Fruit fly (Drosophila melanogaster) whole organism, embryonic: Measurements from ENCODE around the gene se.
A peak's percentile ranks its signal among the peaks of the same experiment; 100 is the strongest.

Experiments
- Antp ChIP-seq: fragments of 200-800 bp; sonication (Bioruptor generic); optimal IDR thresholded peaks from 3 replicates; lab custom pipeline; 2016; ENCODE audit warnings: missing biosample characterization, missing genetic modification characterization
- Bdp1 ChIP-seq: fragments of 200-800 bp; sonication (Bioruptor generic); optimal IDR thresholded peaks from 3 replicates; lab custom pipeline; 2016; ENCODE audit warnings: missing biosample characterization, missing genetic modification characterization
- CG10274 ChIP-seq: fragments of 200-800 bp; sonication (Bioruptor generic); optimal IDR thresholded peaks from 3 replicates; lab custom pipeline; 2017; ENCODE audit warnings: missing biosample characterization, mild to moderate bottlenecking, missing genetic modification characterization
- CG12155 ChIP-seq: fragments of 200-800 bp; sonication (Bioruptor generic); optimal IDR thresholded peaks from 3 replicates; lab custom pipeline; 2016; ENCODE audit warnings: missing biosample characterization, missing genetic modification characterization
- CG12236 ChIP-seq: fragments of 200-800 bp; sonication (Bioruptor generic); optimal IDR thresholded peaks from 2 replicates; lab custom pipeline; 2016; ENCODE audit warnings: missing biosample characterization, missing genetic modification characterization
- CG13624 ChIP-seq: fragments of 200-800 bp; sonication (Bioruptor generic); optimal IDR thresholded peaks from 2 replicates; lab custom pipeline; 2016; ENCODE audit warnings: missing biosample characterization, missing genetic modification characterization
- CG1602 ChIP-seq: fragments of 200-800 bp; sonication (Bioruptor generic); optimal IDR thresholded peaks from 3 replicates; lab custom pipeline; 2016; ENCODE audit warnings: missing biosample characterization, missing genetic modification characterization
- CG18262 ChIP-seq: fragments of 200-800 bp; optimal IDR thresholded peaks from 3 replicates; lab custom pipeline; 2019; ENCODE audit warnings: missing biosample characterization, mild to moderate bottlenecking, missing genetic modification characterization, moderate library complexity
- CG2875 ChIP-seq: fragments of 200-800 bp; sonication (Bioruptor generic); optimal IDR thresholded peaks from 2 replicates; lab custom pipeline; 2017; ENCODE audit warnings: missing biosample characterization, mild to moderate bottlenecking, missing genetic modification characterization, missing genetic modification reagents
- CG4730 ChIP-seq: fragments of 200-800 bp; sonication (Bioruptor generic); IDR thresholded peaks from 2 replicates; pipeline ENCODE4 v1.3.6; 2022; ENCODE audit warnings: missing biosample characterization, missing genetic modification characterization
- CG7357 ChIP-seq: fragments of 200-800 bp; sonication (Bioruptor generic); IDR thresholded peaks from 3 replicates; pipeline ENCODE4 v1.3.6; 2022; ENCODE audit warnings: missing biosample characterization, missing genetic modification characterization
- CG7372 ChIP-seq: fragments of 200-800 bp; sonication (Bioruptor generic); IDR thresholded peaks from 2 replicates; pipeline ENCODE4 v1.3.6; 2022; ENCODE audit warnings: missing biosample characterization, missing genetic modification characterization
- CG7556 ChIP-seq: fragments of 200-800 bp; sonication (Bioruptor generic); optimal IDR thresholded peaks from 2 replicates; lab custom pipeline; 2017; ENCODE audit warnings: missing biosample characterization, mild to moderate bottlenecking, missing genetic modification characterization
- Chrac-16 ChIP-seq: fragments of 200-800 bp; sonication (Bioruptor generic); optimal IDR thresholded peaks from 3 replicates; lab custom pipeline; 2016; ENCODE audit warnings: missing biosample characterization, missing genetic modification characterization
- D19A ChIP-seq: fragments of 200-800 bp; optimal IDR thresholded peaks from 3 replicates; lab custom pipeline; 2019; ENCODE audit warnings: missing biosample characterization, mild to moderate bottlenecking, missing genetic modification characterization, moderate library complexity
- Doc3 ChIP-seq: fragments of 200-800 bp; sonication (Bioruptor generic); IDR thresholded peaks from 3 replicates; pipeline ENCODE4 v1.3.6; 2022; ENCODE audit warnings: missing biosample characterization, missing genetic modification characterization; ENCODE audit not compliant: partially characterized antibody
- Drgx ChIP-seq: fragments of 200-800 bp; sonication (Bioruptor generic); IDR thresholded peaks from 2 replicates; pipeline ENCODE4 v1.3.6; 2022; ENCODE audit warnings: missing biosample characterization, missing genetic modification characterization
- Elba2 ChIP-seq: fragments of 200-800 bp; sonication (Bioruptor generic); optimal IDR thresholded peaks from 3 replicates; lab custom pipeline; 2016; ENCODE audit warnings: missing biosample characterization, missing genetic modification characterization
- Fer1 ChIP-seq: fragments of 200-800 bp; sonication (Bioruptor generic); optimal IDR thresholded peaks from 2 replicates; lab custom pipeline; 2017; ENCODE audit warnings: missing biosample characterization, mild to moderate bottlenecking, missing genetic modification characterization
- HLH4C ChIP-seq: fragments of 200-800 bp; sonication (Bioruptor generic); IDR thresholded peaks from 3 replicates; pipeline ENCODE4 v1.3.6; 2022; ENCODE audit warnings: missing biosample characterization, missing genetic modification characterization; ENCODE audit not compliant: partially characterized antibody
- HLH54F ChIP-seq: fragments of 200-800 bp; sonication (Bioruptor generic); optimal IDR thresholded peaks from 3 replicates; lab custom pipeline; 2016; ENCODE audit warnings: missing biosample characterization, missing genetic modification characterization
- Hand ChIP-seq: fragments of 200-800 bp; sonication (Bioruptor generic); optimal IDR thresholded peaks from 2 replicates; lab custom pipeline; 2017; ENCODE audit warnings: mild to moderate bottlenecking, missing biosample characterization, missing genetic modification reagents, missing genetic modification characterization
- HmgZ ChIP-seq: fragments of 200-800 bp; sonication (Bioruptor generic); optimal IDR thresholded peaks from 2 replicates; lab custom pipeline; 2018; ENCODE audit warnings: missing biosample characterization, mild to moderate bottlenecking, missing genetic modification characterization
- Hmx ChIP-seq: fragments of 200-800 bp; sonication (Bioruptor generic); optimal IDR thresholded peaks from 2 replicates; lab custom pipeline; 2016; ENCODE audit warnings: missing biosample characterization, missing genetic modification characterization
- Hr78 ChIP-seq, 2 experiments: fragments of 200-800 bp in 1 of 2; fragments of >200 bp in 1 of 2; sonication (Bioruptor generic) in 1 of 2; optimal IDR thresholded peaks; 2 replicates each; lab custom pipeline; 2017 to 2019; ENCODE audit warnings: missing biosample characterization in 2 of 2, missing genetic modification characterization in 2 of 2, mild to moderate bottlenecking in 1 of 2, moderate library complexity in 1 of 2
- NC2α ChIP-seq: fragments of 200-800 bp; sonication (Bioruptor generic); optimal IDR thresholded peaks from 2 replicates; lab custom pipeline; 2016; ENCODE audit warnings: missing biosample characterization, missing genetic modification characterization
- NC2β ChIP-seq: fragments of 200-800 bp; sonication (Bioruptor generic); optimal IDR thresholded peaks from 2 replicates; lab custom pipeline; 2016; ENCODE audit warnings: missing biosample characterization, missing genetic modification characterization
- Nf-YB ChIP-seq: fragments of 200-800 bp; sonication (Bioruptor generic); optimal IDR thresholded peaks from 3 replicates; lab custom pipeline; 2019; ENCODE audit warnings: missing biosample characterization, mild to moderate bottlenecking, missing genetic modification characterization, moderate library complexity
- NfI ChIP-seq: fragments of 200-800 bp; sonication (Bioruptor generic); optimal IDR thresholded peaks from 3 replicates; lab custom pipeline; 2018; ENCODE audit warnings: missing biosample characterization, mild to moderate bottlenecking, missing genetic modification characterization, moderate library complexity
- Oli ChIP-seq: fragments of 200-800 bp; sonication (Bioruptor generic); optimal IDR thresholded peaks from 2 replicates; lab custom pipeline; 2018; ENCODE audit warnings: missing biosample characterization, mild to moderate bottlenecking, missing genetic modification characterization, moderate library complexity
- Xbp1 ChIP-seq: fragments of 200-800 bp; sonication (Bioruptor generic); optimal IDR thresholded peaks from 3 replicates; lab custom pipeline; 2016; ENCODE audit warnings: missing biosample characterization, mild to moderate bottlenecking, missing genetic modification characterization
- al ChIP-seq: fragments of 200-800 bp; sonication (Bioruptor generic); IDR thresholded peaks from 2 replicates; pipeline ENCODE4 v1.3.6; 2022; ENCODE audit warnings: missing biosample characterization, missing genetic modification characterization
- ap ChIP-seq: fragments of 200-800 bp; sonication (Bioruptor generic); IDR thresholded peaks from 2 replicates; pipeline ENCODE4 v1.3.6; 2022; ENCODE audit warnings: missing biosample characterization, missing genetic modification characterization
- bbx ChIP-seq: fragments of 200-800 bp; sonication (Bioruptor generic); IDR thresholded peaks from 2 replicates; pipeline ENCODE4 v1.3.6; 2022; ENCODE audit warnings: missing biosample characterization, missing genetic modification characterization; ENCODE audit not compliant: partially characterized antibody
- chinmo ChIP-seq: fragments of 200-800 bp; sonication (Bioruptor generic); IDR thresholded peaks from 4 replicates; pipeline ENCODE4 v1.3.6; 2022; ENCODE audit warnings: missing biosample characterization, missing genetic modification characterization; ENCODE audit not compliant: partially characterized antibody
- crol ChIP-seq: fragments of 200-800 bp; sonication (Bioruptor generic); IDR thresholded peaks from 2 replicates; pipeline ENCODE4 v1.3.6; 2022; ENCODE audit warnings: missing biosample characterization, missing genetic modification characterization
- dm ChIP-seq: fragments of 200-800 bp; sonication (Bioruptor generic); optimal IDR thresholded peaks from 3 replicates; lab custom pipeline; 2016; ENCODE audit warnings: missing biosample characterization, missing genetic modification characterization
- dmrt11E ChIP-seq: fragments of 200-800 bp; sonication (Bioruptor generic); optimal IDR thresholded peaks from 3 replicates; lab custom pipeline; 2018; ENCODE audit warnings: missing biosample characterization, mild to moderate bottlenecking, missing genetic modification characterization, moderate library complexity
- dmrt99B ChIP-seq: fragments of 200-800 bp; sonication (Bioruptor generic); optimal IDR thresholded peaks from 2 replicates; lab custom pipeline; 2018; ENCODE audit warnings: missing biosample characterization, mild to moderate bottlenecking, missing genetic modification characterization, moderate library complexity
- gce ChIP-seq: fragments of 200-800 bp; sonication (Bioruptor generic); IDR thresholded peaks from 3 replicates; pipeline ENCODE4 v1.3.6; 2022; ENCODE audit warnings: missing biosample characterization, missing genetic modification characterization
- hth ChIP-seq: fragments of >200 bp; optimal IDR thresholded peaks from 2 replicates; lab custom pipeline; 2017; ENCODE audit warnings: inconsistent platforms
- klu ChIP-seq: fragments of 200-800 bp; sonication (Bioruptor generic); IDR thresholded peaks from 2 replicates; pipeline ENCODE4 v1.3.6; 2022; ENCODE audit warnings: missing biosample characterization, missing genetic modification characterization
- luna ChIP-seq: fragments of 200-800 bp; sonication (Bioruptor generic); optimal IDR thresholded peaks from 2 replicates; lab custom pipeline; 2016; ENCODE audit warnings: missing biosample characterization, missing genetic modification characterization
- pan ChIP-seq, 4 experiments: fragments of >200 bp in 3 of 4; fragments of 200-800 bp in 1 of 4; sonication (Bioruptor generic) in 1 of 4; optimal IDR thresholded peaks in 3 of 4; IDR thresholded peaks in 1 of 4; 2 replicates each; pipeline versions ENCODE4 v1.3.6 to Lab custom; 2017 to 2022; ENCODE audit warnings: missing biosample characterization in 2 of 4, missing genetic modification characterization in 2 of 4, mixed read lengths in 1 of 4
- pho ChIP-seq: fragments of 200-800 bp; sonication (Bioruptor generic); optimal IDR thresholded peaks from 2 replicates; lab custom pipeline; 2016; ENCODE audit warnings: missing biosample characterization, missing genetic modification characterization
- pita ChIP-seq: fragments of 200-800 bp; sonication (Bioruptor generic); optimal IDR thresholded peaks from 2 replicates; lab custom pipeline; 2017; ENCODE audit warnings: missing biosample characterization, mild to moderate bottlenecking, missing genetic modification characterization
- repo ChIP-seq: fragments of 200-800 bp; sonication (Bioruptor generic); optimal IDR thresholded peaks from 2 replicates; lab custom pipeline; 2016; ENCODE audit warnings: missing biosample characterization, missing genetic modification characterization
- sim ChIP-seq: fragments of 200-800 bp; sonication (Bioruptor generic); IDR thresholded peaks from 2 replicates; pipeline ENCODE4 v1.3.6; 2022; ENCODE audit warnings: missing biosample characterization, missing genetic modification characterization
- ssp ChIP-seq: fragments of 200-800 bp; sonication (Bioruptor generic); IDR thresholded peaks from 2 replicates; pipeline ENCODE4 v1.3.6; 2022; ENCODE audit warnings: missing biosample characterization, missing genetic modification characterization
- tap ChIP-seq: fragments of 200-800 bp; optimal IDR thresholded peaks from 3 replicates; lab custom pipeline; 2019; ENCODE audit warnings: missing biosample characterization, mild to moderate bottlenecking, missing genetic modification characterization, moderate library complexity
- zfh1 ChIP-seq: fragments of 200-800 bp; sonication (Bioruptor generic); IDR thresholded peaks from 3 replicates; pipeline ENCODE4 v1.3.6; 2022; ENCODE audit warnings: missing biosample characterization, missing genetic modification characterization
- zfh2 ChIP-seq: fragments of 200-800 bp; sonication (Bioruptor generic); optimal IDR thresholded peaks from 2 replicates; lab custom pipeline; 2016; ENCODE audit warnings: missing biosample characterization, missing genetic modification characterization

se gene

dm6 chr3L:8542213-8542612 lies 21.9 kb downstream of the se start (continued):
- peak; percentile 6 for TF ChIP-seq D19A (tag; lab: Kevin White, UChicago)
- no peak for TF ChIP-seq Antp
- TF ChIP-seq NC2β, result no peak
- TF ChIP-seq CG1602 (GFP tag; lab: Kevin White, UChicago), result peak; percentile 12
- TF ChIP-seq Hr78 (GFP tag; optimal IDR thresholded peaks at IDR 0.05; lab: Kevin White, UChicago), result no peak
- no peak for TF ChIP-seq Chrac-16
- TF ChIP-seq HmgZ (tag; lab: Kevin White, UChicago), result no peak
- TF ChIP-seq zfh1 (GFP tag; lab: Robert Waterston, UW), result no peak
- no peak for TF ChIP-seq Hmx (GFP tag; lab: Kevin White, UChicago)
- TF ChIP-seq luna, result no peak
- peak; percentile 20 for TF ChIP-seq CG18262
- no peak for TF ChIP-seq Drgx (GFP tag; lab: Robert Waterston, UW)
- TF ChIP-seq CG7372 (GFP tag; lab: Robert Waterston, UW), result no peak
- no peak for TF ChIP-seq pho (GFP tag; lab: Kevin White, UChicago)
- no peak for TF ChIP-seq Nf-YB
- no peak for TF ChIP-seq gce
- TF ChIP-seq ap (GFP tag; lab: Robert Waterston, UW), result peak; percentile 20; the same call in 1 of the 2 replicates
- no peak for TF ChIP-seq Hand (GFP tag; lab: Kevin White, UChicago)
- TF ChIP-seq zfh2 (GFP tag; lab: Kevin White, UChicago), result no peak
- no peak for TF ChIP-seq hth
- no peak for TF ChIP-seq bbx (GFP tag; lab: Robert Waterston, UW)
- peak; percentile 12 for TF ChIP-seq Xbp1 (GFP tag; lab: Kevin White, UChicago)
- no peak for TF ChIP-seq CG10274 (GFP tag; lab: Kevin White, UChicago)
- no peak for TF ChIP-seq dmrt99B
- TF ChIP-seq Fer1 (GFP tag; lab: Kevin White, UChicago), result no peak
- no peak for TF ChIP-seq sim (GFP tag; lab: Robert Waterston, UW)
- TF ChIP-seq CG7357 (GFP tag; lab: Robert Waterston, UW), result no peak
- no peak for TF ChIP-seq CG12155 (GFP tag; lab: Kevin White, UChicago)
- TF ChIP-seq HLH4C (GFP tag; lab: Robert Waterston, UW), result no peak
- TF ChIP-seq CG13624 (GFP tag; lab: Kevin White, UChicago), result no peak
- peak; percentile 49 for TF ChIP-seq dmrt11E
- no peak for TF ChIP-seq tap (tag; lab: Kevin White, UChicago)
- no peak for TF ChIP-seq pita
- no peak for TF ChIP-seq repo (GFP tag; lab: Kevin White, UChicago)
- peak; percentile 7 for TF ChIP-seq CG7556 (GFP tag; lab: Kevin White, UChicago)
- TF ChIP-seq CG12236 (GFP tag; lab: Kevin White, UChicago), result no peak
- peak; percentile 26 for TF ChIP-seq Oli
- no peak for TF ChIP-seq HLH54F
- no peak for TF ChIP-seq Elba2
- TF ChIP-seq Doc3 (GFP tag; lab: Robert Waterston, UW), result no peak
- TF ChIP-seq dm (GFP tag; lab: Kevin White, UChicago), result no peak
- TF ChIP-seq CG4730, result no peak
- TF ChIP-seq crol (GFP tag; lab: Robert Waterston, UW), result no peak
- no peak for TF ChIP-seq chinmo (GFP tag; lab: Robert Waterston, UW)
- no peak for TF ChIP-seq NC2α
- TF ChIP-seq NfI (GFP tag; lab: Kevin White, UChicago), result no peak
- TF ChIP-seq ssp (GFP tag; lab: Robert Waterston, UW), result no peak
- no peak for TF ChIP-seq al (GFP tag; lab: Robert Waterston, UW)
- no peak for TF ChIP-seq klu
- TF ChIP-seq pan (optimal IDR thresholded peaks at IDR 0.05; lab: Kevin White, UChicago), result no peak
- no peak for TF ChIP-seq pan (GFP tag; optimal IDR thresholded peaks at IDR 0.05 in 1 of 2, IDR thresholded peaks at IDR 0.05 in 1 of 2)
- TF ChIP-seq Bdp1 (GFP tag; lab: Kevin White, UChicago), result no peak
- no peak for TF ChIP-seq CG2875 (GFP tag; lab: Kevin White, UChicago)
